Fruit fly (Drosophila melanogaster): ENCODE results near the gene CSN8.
A peak's percentile ranks its signal among the peaks of the same experiment; 100 is the strongest.

The CSN8 gene

DNA sequence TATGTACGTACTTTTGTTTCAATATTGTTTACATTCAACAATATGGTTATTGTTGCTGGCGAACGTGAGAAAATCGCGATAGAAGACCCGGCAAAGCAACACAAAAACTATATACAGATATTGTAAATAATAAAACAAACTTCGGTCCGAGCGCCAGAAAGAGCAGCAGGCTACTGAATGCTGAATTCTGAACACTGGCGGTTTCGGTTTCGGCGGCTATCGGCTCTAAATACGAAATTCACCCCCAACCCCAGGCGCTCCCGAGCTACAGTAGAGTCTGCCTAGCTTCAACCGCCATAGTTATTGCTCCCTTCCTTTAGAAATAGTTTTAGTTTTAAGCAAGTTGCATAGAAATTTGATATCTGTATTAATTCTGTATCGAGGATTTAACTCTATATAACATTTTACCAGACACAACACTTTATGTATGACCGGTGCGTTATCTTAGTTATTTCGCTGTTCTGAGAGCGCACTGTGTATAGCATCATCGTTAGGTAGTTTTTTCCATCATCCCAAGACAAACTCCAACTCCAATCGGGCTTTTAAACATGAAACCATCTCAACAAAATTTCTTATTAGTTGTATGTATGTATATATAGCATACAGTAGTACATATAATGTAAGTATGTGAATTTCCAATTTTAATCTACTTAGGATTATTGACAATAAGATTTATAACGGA, 2.2 kb upstream of the CSN8 start, which contains the start of gene CG7627 (continued):
- TF ChIP-seq BtbVII (GFP tag; optimal IDR thresholded peaks at IDR 0.05), result peak; percentile 82
- peak; percentile 70 for TF ChIP-seq ro (GFP tag; IDR thresholded peaks at IDR 0.05)
- peak; percentile 62 for TF ChIP-seq CG8089 (GFP tag; optimal IDR thresholded peaks at IDR 0.05)
- TF ChIP-seq CG14860 (GFP tag; IDR thresholded peaks at IDR 0.05; ENCODE audit: partially characterized antibody), result no peak
- TF ChIP-seq tap (tag; optimal IDR thresholded peaks at IDR 0.05), result peak; percentile 57
- peak in 1 of 3 experiments; percentile 43 for TF ChIP-seq lola (GFP tag; optimal IDR thresholded peaks at IDR 0.05)
- peak; percentile 52; the same call in 2 of the 3 replicates for TF ChIP-seq CG14050 (GFP tag; IDR thresholded peaks at IDR 0.05)
- TF ChIP-seq wek (GFP tag; optimal IDR thresholded peaks at IDR 0.05), result peak; percentile 30
- TF ChIP-seq CG3726 (GFP tag; IDR thresholded peaks at IDR 0.05), result 0 out of 3 replicates have a peak, but pooled peaks have one; percentile 51
- peak; percentile 49 for TF ChIP-seq CG7928 (GFP tag; optimal IDR thresholded peaks at IDR 0.05)
- TF ChIP-seq CG2712 (tag; optimal IDR thresholded peaks at IDR 0.05), result peak; percentile 79
- TF ChIP-seq ash1 (GFP tag; optimal IDR thresholded peaks at IDR 0.05), result no peak
- TF ChIP-seq CTCF (GFP tag; optimal IDR thresholded peaks at IDR 0.05), result no peak
- TF ChIP-seq CG6689 (GFP tag; IDR thresholded peaks at IDR 0.05), result peak; percentile 75
- peak; percentile 65 for TF ChIP-seq HmgD (GFP tag; optimal IDR thresholded peaks at IDR 0.05)
- TF ChIP-seq ara (GFP tag; IDR thresholded peaks at IDR 0.05), result peak; percentile 71
- peak; percentile 71 for TF ChIP-seq seq (GFP tag; IDR thresholded peaks at IDR 0.05)
- peak; percentile 70 for TF ChIP-seq her (GFP tag; optimal IDR thresholded peaks at IDR 0.05)
- no peak for TF ChIP-seq Sin3A (optimal IDR thresholded peaks at IDR 0.05)
- TF ChIP-seq CG14710 (tag; optimal IDR thresholded peaks at IDR 0.05), result peak; percentile 51
- TF ChIP-seq CG15073 (GFP tag; optimal IDR thresholded peaks at IDR 0.05), result peak; percentile 15
- peak; percentile 58 for TF ChIP-seq Fer2 (tag; optimal IDR thresholded peaks at IDR 0.05)
- TF ChIP-seq unc-4 (GFP tag; IDR thresholded peaks at IDR 0.05; ENCODE audit: partially characterized antibody), result no peak
- TF ChIP-seq CG9437 (GFP tag; optimal IDR thresholded peaks at IDR 0.05), result peak; percentile 67
- TF ChIP-seq wor (GFP tag; IDR thresholded peaks at IDR 0.05), result peak; percentile 47
- TF ChIP-seq CG1832 (GFP tag; optimal IDR thresholded peaks at IDR 0.05), result no peak
- TF ChIP-seq CG10654 (GFP tag; optimal IDR thresholded peaks at IDR 0.05), result peak; percentile 50
- TF ChIP-seq nmo (GFP tag; optimal IDR thresholded peaks at IDR 0.05), result peak; percentile 67
- peak; percentile 68 for TF ChIP-seq crc (GFP tag; optimal IDR thresholded peaks at IDR 0.05)
- peak; percentile 70 for TF ChIP-seq Antp (GFP tag; optimal IDR thresholded peaks at IDR 0.05)
- TF ChIP-seq fd96Cb (tag; optimal IDR thresholded peaks at IDR 0.05), result peak; percentile 68
- TF ChIP-seq CG1603 (tag; optimal IDR thresholded peaks at IDR 0.05), result peak; percentile 80
- peak; percentile 88 for TF ChIP-seq CG11456 (GFP tag; IDR thresholded peaks at IDR 0.05)
- TF ChIP-seq Dfd (GFP tag; optimal IDR thresholded peaks at IDR 0.05), result no peak
- no peak for TF ChIP-seq ham (GFP tag; IDR thresholded peaks at IDR 0.05)
- peak; percentile 80 for TF ChIP-seq HHEX (GFP tag; optimal IDR thresholded peaks at IDR 0.05)
- TF ChIP-seq sima (GFP tag; optimal IDR thresholded peaks at IDR 0.05), result no peak
- peak; percentile 61 for TF ChIP-seq Ssrp (tag; optimal IDR thresholded peaks at IDR 0.05)
- peak; percentile 72; the same call in 2 of the 3 replicates for TF ChIP-seq CG11695 (GFP tag; IDR thresholded peaks at IDR 0.05)
- TF ChIP-seq CG12155 (GFP tag; optimal IDR thresholded peaks at IDR 0.05), result peak; percentile 53
- TF ChIP-seq ems (GFP tag; optimal IDR thresholded peaks at IDR 0.05), result peak; percentile 67
- peak; percentile 68 for TF ChIP-seq tin (GFP tag; optimal IDR thresholded peaks at IDR 0.05)
- peak; percentile 61; the same call in 1 of the 2 replicates for TF ChIP-seq dati (GFP tag; IDR thresholded peaks at IDR 0.05)
- no peak for TF ChIP-seq ato (GFP tag; IDR thresholded peaks at IDR 0.05; ENCODE audit: partially characterized antibody)
- peak; percentile 85 for TF ChIP-seq CG7556 (GFP tag; optimal IDR thresholded peaks at IDR 0.05)
- peak; percentile 45 for TF ChIP-seq CG17568 (GFP tag; optimal IDR thresholded peaks at IDR 0.05)
- TF ChIP-seq CoRest (tag; optimal IDR thresholded peaks at IDR 0.05), result peak; percentile 68
- peak; percentile 51 for TF ChIP-seq odd (GFP tag; optimal IDR thresholded peaks at IDR 0.05)
- TF ChIP-seq ssp (GFP tag; IDR thresholded peaks at IDR 0.05), result peak; percentile 58

Data from whole organism, embryonic.